Worm (Caenorhabditis elegans) whole organism, L3 larva: ENCODE results near the gene T02B11.6.

Experiments
- ama-1 ChIP-seq: fragments of 150-350 bp; optimal IDR thresholded peaks from 2 replicates; lab custom pipeline; 2018
- fkh-10 ChIP-seq: sonication (generic microtip); optimal IDR thresholded peaks from 2 replicates; lab custom pipeline; 2017; ENCODE audit warnings: missing biosample characterization, missing genetic modification reagents, missing genetic modification characterization
- lin-15B ChIP-seq: fragments of 150-350 bp; optimal IDR thresholded peaks from 2 replicates; lab custom pipeline; 2014; ENCODE audit warnings: missing biosample characterization, missing genetic modification characterization
- nhr-43 ChIP-seq: sonication (generic microtip); optimal IDR thresholded peaks from 2 replicates; lab custom pipeline; 2016; ENCODE audit warnings: mild to moderate bottlenecking, missing genetic modification characterization, missing compliant biosample characterization; ENCODE audit not compliant: poor library complexity, severe bottlenecking
- nhr-77 ChIP-seq: fragments of 150-350 bp; optimal IDR thresholded peaks from 2 replicates; lab custom pipeline; 2014; ENCODE audit warnings: missing biosample characterization, missing genetic modification characterization
- snpc-4 ChIP-seq: fragments of 150-350 bp; optimal IDR thresholded peaks from 2 replicates; lab custom pipeline; 2014; ENCODE audit warnings: missing biosample characterization, missing genetic modification characterization
- tbx-2 ChIP-seq: sonication (generic microtip); optimal IDR thresholded peaks from 2 replicates; lab custom pipeline; 2016; ENCODE audit warnings: mild to moderate bottlenecking, missing genetic modification characterization, missing compliant biosample characterization
- ztf-4 ChIP-seq: fragments of 150-350 bp; optimal IDR thresholded peaks from 2 replicates; lab custom pipeline; 2014; ENCODE audit warnings: missing biosample characterization, missing genetic modification characterization

ce11 chrV:849512-849911 lies 39.6 kb downstream of the T02B11.6 start, which contains the start of gene srbc-12:
- TF ChIP-seq nhr-77 (tag; lab: Kevin White, UChicago) (no peak), snpc-4 (no peak), ztf-4 (no peak), nhr-43 (no peak), tbx-2 (tag; lab: Kevin White, UChicago) (no peak), ama-1 (lab: Kevin White, UChicago) (no peak), fkh-10 (GFP tag; lab: Kevin White, UChicago) (no peak), lin-15B (tag; lab: Kevin White, UChicago) (no peak)
